Worm (Caenorhabditis elegans): ENCODE data around the gene ufbp-1.

The ufbp-1 gene

ce11 chrIII:8432143-8432542, 11.3 kb downstream of the ufbp-1 start, which contains the start of gene ZK1236.5:
TSS of gene ZK1236.5 (minus strand) at chrIII:8432214.
- TF ChIP-seq unc-86 (tag; optimal IDR thresholded peaks at IDR 0.05) (no peak), odd-2 (tag; optimal IDR thresholded peaks at IDR 0.05) (no peak), ceh-30 (tag; optimal IDR thresholded peaks at IDR 0.05) (no peak), unc-42 (tag; optimal IDR thresholded peaks at IDR 0.05) (no peak), ceh-34 (tag; optimal IDR thresholded peaks at IDR 0.05) (no peak), ceh-45 (GFP tag; IDR thresholded peaks at IDR 0.05) (no peak), nfya-1 (tag; optimal IDR thresholded peaks at IDR 0.05) (peak; percentile 26), unc-55 (GFP tag; optimal IDR thresholded peaks at IDR 0.05) (no peak)

- TF ChIP-seq ahr-1 (tag; optimal IDR thresholded peaks at IDR 0.05) (no peak), unc-42 (tag; optimal IDR thresholded peaks at IDR 0.05) (no peak), ceh-45 (GFP tag; IDR thresholded peaks at IDR 0.05) (no peak), ceh-14 (tag; optimal IDR thresholded peaks at IDR 0.05) (no peak), nhr-232 (tag; optimal IDR thresholded peaks at IDR 0.05) (no peak), ceh-2 (tag; optimal IDR thresholded peaks at IDR 0.05) (no peak), T23F11.4 (GFP tag; optimal IDR thresholded peaks at IDR 0.05) (no peak), ceh-6 (GFP tag; optimal IDR thresholded peaks at IDR 0.05) (no peak), lim-6 (tag; optimal IDR thresholded peaks at IDR 0.05) (no peak), ceh-48 (tag; optimal IDR thresholded peaks at IDR 0.05) (no peak), syd-9 (tag; optimal IDR thresholded peaks at IDR 0.05) (no peak), ceh-19 (GFP tag; optimal IDR thresholded peaks at IDR 0.05) (no peak), pax-1 (tag; optimal IDR thresholded peaks at IDR 0.05) (no peak), unc-3 (GFP tag; conservative IDR thresholded peaks at IDR 0.05) (no peak), unc-3 (tag; optimal IDR thresholded peaks at IDR 0.05) (no peak), pag-3 (tag; optimal IDR thresholded peaks at IDR 0.05; ENCODE audit: borderline replicate concordance) (no peak), ref-2 (tag; optimal IDR thresholded peaks at IDR 0.05) (no peak), pha-2 (tag; optimal IDR thresholded peaks at IDR 0.05) (no peak), hlh-15 (tag; optimal IDR thresholded peaks at IDR 0.05) (no peak), fkh-10 (GFP tag; optimal IDR thresholded peaks at IDR 0.05) (no peak)
Measured at ce11 chrIII:8429497-8429896, 13.9 kb downstream of the ufbp-1 start.

- no peak for TF ChIP-seq ceh-30 (tag; optimal IDR thresholded peaks at IDR 0.05)
- no peak for TF ChIP-seq ets-4 (tag; optimal IDR thresholded peaks at IDR 0.05)
Measured at ce11 chrIII:8429035-8429434, 14.4 kb downstream of the ufbp-1 start, which contains the start of gene ZK1236.1. TSS of gene ZK1236.1 (plus strand) at chrIII:8429297.

ce11 chrIII:8426271-8426670, 17.1 kb downstream of the ufbp-1 start, which contains the start of gene cec-1:
TSS of gene cec-1 (plus strand) at chrIII:8426333.
- TF ChIP-seq eyg-1 (tag; optimal IDR thresholded peaks at IDR 0.05) (no peak), hlh-8 (tag; optimal IDR thresholded peaks at IDR 0.05) (no peak), unc-42 (tag; optimal IDR thresholded peaks at IDR 0.05) (peak; percentile 55), pag-3 (tag; optimal IDR thresholded peaks at IDR 0.05; ENCODE audit: borderline replicate concordance) (no peak), pha-2 (tag; optimal IDR thresholded peaks at IDR 0.05) (no peak), sdc-2 (tag; optimal IDR thresholded peaks at IDR 0.05) (no peak), Y22D7AL.16 (tag; optimal IDR thresholded peaks at IDR 0.05) (no peak), nfya-1 (tag; optimal IDR thresholded peaks at IDR 0.05) (no peak)

- TF ChIP-seq ahr-1 (tag; optimal IDR thresholded peaks at IDR 0.05): no peak
- TF ChIP-seq ceh-18 (tag; optimal IDR thresholded peaks at IDR 0.05): peak; percentile 59
- peak; percentile 58 for TF ChIP-seq ref-2 (tag; optimal IDR thresholded peaks at IDR 0.05)
- TF ChIP-seq ceh-48 (tag; optimal IDR thresholded peaks at IDR 0.05): peak; percentile 14
- TF ChIP-seq ceh-34 (tag; optimal IDR thresholded peaks at IDR 0.05): peak; percentile 46
- TF ChIP-seq elt-2 (tag; optimal IDR thresholded peaks at IDR 0.05): peak; percentile 51
- TF ChIP-seq unc-55 (GFP tag; optimal IDR thresholded peaks at IDR 0.05): peak; percentile 40
- peak; percentile 85 for TF ChIP-seq nfya-1 (tag; optimal IDR thresholded peaks at IDR 0.05)
- no peak for TF ChIP-seq pax-1 (tag; optimal IDR thresholded peaks at IDR 0.05)
- TF ChIP-seq unc-86 (tag; optimal IDR thresholded peaks at IDR 0.05): no peak
- TF ChIP-seq sdc-2 (tag; optimal IDR thresholded peaks at IDR 0.05): peak; percentile 16
- TF ChIP-seq ceh-31 (tag; optimal IDR thresholded peaks at IDR 0.05): peak; percentile 59
- TF ChIP-seq pros-1 (tag; optimal IDR thresholded peaks at IDR 0.05): peak; percentile 10
- TF ChIP-seq tbx-2 (tag; optimal IDR thresholded peaks at IDR 0.05): peak; percentile 69
- TF ChIP-seq fax-1 (tag; optimal IDR thresholded peaks at IDR 0.05): peak; percentile 5
- TF ChIP-seq F13H6.1 (tag; optimal IDR thresholded peaks at IDR 0.05): peak; percentile 32
- TF ChIP-seq ceh-2 (tag; optimal IDR thresholded peaks at IDR 0.05): peak; percentile 43
- TF ChIP-seq hlh-6 (tag; optimal IDR thresholded peaks at IDR 0.05): peak; percentile 42
- TF ChIP-seq hlh-8 (tag; optimal IDR thresholded peaks at IDR 0.05): no peak
- no peak for TF ChIP-seq ceh-22 (tag; optimal IDR thresholded peaks at IDR 0.05)
Measured at ce11 chrIII:8425076-8425475, 18.3 kb downstream of the ufbp-1 start.
